Fruit fly (Drosophila melanogaster): ENCODE results near the gene CG11555.

Gene CG11555

dm6 chr2L:246656-247340 is 26.8 kb upstream of the CG11555 start (continued):
- TF ChIP-seq row (GFP tag; IDR thresholded peaks at IDR 0.05) (no peak), CG3838 (GFP tag; optimal IDR thresholded peaks at IDR 0.05) (no peak), CG17612 (GFP tag; IDR thresholded peaks at IDR 0.05) (no peak), CG11247 (GFP tag; IDR thresholded peaks at IDR 0.05) (no peak), CG9437 (GFP tag; optimal IDR thresholded peaks at IDR 0.05) (no peak), CG14014 (GFP tag; IDR thresholded peaks at IDR 0.05) (peak; percentile 36; the same call in 1 of the 2 replicates), pb (GFP tag; optimal IDR thresholded peaks at IDR 0.05) (no peak), CG10654 (GFP tag; optimal IDR thresholded peaks at IDR 0.05) (no peak), pros (GFP tag; optimal IDR thresholded peaks at IDR 0.05) (peak; percentile 54), CG3847 (GFP tag; IDR thresholded peaks at IDR 0.05) (no peak), so (GFP tag; IDR thresholded peaks at IDR 0.05) (peak; percentile 67; the same call in 1 of the 3 replicates), HLH4C (GFP tag; IDR thresholded peaks at IDR 0.05; ENCODE audit: partially characterized antibody) (peak; percentile 42; the same call in 1 of the 3 replicates), kah (GFP tag; optimal IDR thresholded peaks at IDR 0.05) (peak; percentile 43), gem (tag; optimal IDR thresholded peaks at IDR 0.05) (no peak), sim (GFP tag; IDR thresholded peaks at IDR 0.05) (no peak), HmgD (GFP tag; optimal IDR thresholded peaks at IDR 0.05) (peak; percentile 35), CG7357 (GFP tag; IDR thresholded peaks at IDR 0.05) (no peak), cad (GFP tag; optimal IDR thresholded peaks at IDR 0.05) (peak; percentile 69), slbo (GFP tag; IDR thresholded peaks at IDR 0.05) (no peak), ab (GFP tag; optimal IDR thresholded peaks at IDR 0.05) (no peak), CG2199 (GFP tag; IDR thresholded peaks at IDR 0.05) (0 out of 3 replicates have a peak, but pooled peaks have one; percentile 37), CG12299 (tag; optimal IDR thresholded peaks at IDR 0.05) (no peak), pnt (GFP tag; optimal IDR thresholded peaks at IDR 0.05) (no peak), BEAF-32 (GFP tag; optimal IDR thresholded peaks at IDR 0.05) (no peak), tx (GFP tag; optimal IDR thresholded peaks at IDR 0.05) (no peak), CG10321 (GFP tag; IDR thresholded peaks at IDR 0.05) (no peak), D19B (GFP tag; optimal IDR thresholded peaks at IDR 0.05) (no peak), CG2875 (GFP tag; optimal IDR thresholded peaks at IDR 0.05) (no peak), Fer1 (GFP tag; optimal IDR thresholded peaks at IDR 0.05) (peak; percentile 33), odd (GFP tag; optimal IDR thresholded peaks at IDR 0.05) (no peak), sens (GFP tag) (no peak), Blimp-1 (GFP tag; optimal IDR thresholded peaks at IDR 0.05) (peak; percentile 9), Hr51 (GFP tag; optimal IDR thresholded peaks at IDR 0.05) (no peak), CG10979 (tag; optimal IDR thresholded peaks at IDR 0.05) (no peak), CG16779 (GFP tag; IDR thresholded peaks at IDR 0.05) (no peak), CG15514 (GFP tag; optimal IDR thresholded peaks at IDR 0.05) (no peak), Adf1 (GFP tag; IDR thresholded peaks at IDR 0.05) (peak; percentile 97), CG32772 (GFP tag; IDR thresholded peaks at IDR 0.05) (peak; percentile 39; the same call in 1 of the 2 replicates), CG11398 (GFP tag; optimal IDR thresholded peaks at IDR 0.05) (no peak), Awh (GFP tag; IDR thresholded peaks at IDR 0.05) (no peak), Max (GFP tag; optimal IDR thresholded peaks at IDR 0.05) (peak; percentile 49), scrt (GFP tag; optimal IDR thresholded peaks at IDR 0.05) (peak; percentile 92), CG5245 (GFP tag; optimal IDR thresholded peaks at IDR 0.05) (no peak), CG10209 (GFP tag; optimal IDR thresholded peaks at IDR 0.05) (peak; percentile 85), CG3065 (GFP tag; optimal IDR thresholded peaks at IDR 0.05) (no peak), gt (GFP tag; IDR thresholded peaks at IDR 0.05) (no peak), bsh (GFP tag; optimal IDR thresholded peaks at IDR 0.05) (peak in 1 of 2 experiments; percentile 76), CG2120 (GFP tag; optimal IDR thresholded peaks at IDR 0.05) (no peak), gcm (GFP tag; optimal IDR thresholded peaks at IDR 0.05) (no peak), lab (GFP tag; optimal IDR thresholded peaks at IDR 0.05) (peak; percentile 23)
